Fruit fly (Drosophila melanogaster): ENCODE results near the gene CG8664.

DNA sequence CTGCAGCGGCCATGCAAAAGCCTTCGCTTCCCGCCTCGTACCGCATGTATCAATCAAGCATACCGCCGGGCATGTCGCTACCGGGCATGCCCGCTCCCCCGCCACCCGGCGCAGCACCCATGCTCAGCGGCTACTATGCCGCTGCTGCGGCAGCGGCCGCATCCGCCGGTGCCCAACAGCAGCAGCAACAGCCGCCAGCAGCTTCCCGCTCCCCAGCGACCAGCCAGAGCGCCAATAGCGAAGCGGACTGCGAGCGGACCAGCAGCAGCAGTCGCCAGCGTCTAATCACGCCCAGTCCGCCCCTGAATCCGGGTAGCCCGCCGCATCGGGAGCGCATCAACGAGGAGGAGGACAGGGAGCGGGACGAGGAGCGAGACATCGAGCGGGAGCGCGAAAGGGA, 40.3 kb upstream of the CG8664 start:
- TF ChIP-seq ss (GFP tag; optimal IDR thresholded peaks at IDR 0.05) (no peak), achi (GFP tag; optimal IDR thresholded peaks at IDR 0.05) (no peak), CG11294 (GFP tag; IDR thresholded peaks at IDR 0.05) (no peak), Eip78C (GFP tag) (no peak), CG16779 (tag; optimal IDR thresholded peaks at IDR 0.05) (no peak), CG32006 (GFP tag; optimal IDR thresholded peaks at IDR 0.05) (no peak), Blimp-1 (GFP tag; optimal IDR thresholded peaks at IDR 0.05) (no peak), CG31627 (GFP tag; optimal IDR thresholded peaks at IDR 0.05) (no peak), Ets96B (tag; optimal IDR thresholded peaks at IDR 0.05) (no peak), CG15336 (GFP tag; IDR thresholded peaks at IDR 0.05) (no peak), CG8319 (GFP tag; optimal IDR thresholded peaks at IDR 0.05) (no peak), CG4318 (GFP tag; optimal IDR thresholded peaks at IDR 0.05) (no peak), CG6854 (GFP tag; optimal IDR thresholded peaks at IDR 0.05) (no peak), lz (GFP tag; optimal IDR thresholded peaks at IDR 0.05) (no peak)

All from whole organism, prepupa.